Fruit fly (Drosophila melanogaster) whole organism, wandering third instar larva: ENCODE results near the gene CG6700.

Experiments
- Abd-B ChIP-seq: fragments of >200 bp; optimal IDR thresholded peaks from 2 replicates; lab custom pipeline; 2017; ENCODE audit warnings: missing biosample characterization, missing genetic modification characterization
- CG32264 ChIP-seq: fragments of 200-800 bp; sonication (Bioruptor generic); optimal IDR thresholded peaks from 2 replicates; lab custom pipeline; 2016; ENCODE audit warnings: missing biosample characterization, missing genetic modification characterization
- CG9705 ChIP-seq: fragments of 200-800 bp; sonication (Bioruptor generic); optimal IDR thresholded peaks from 2 replicates; lab custom pipeline; 2018; ENCODE audit warnings: missing biosample characterization, mild to moderate bottlenecking, missing genetic modification characterization
- CrebA ChIP-seq: fragments of 200-800 bp; sonication (Bioruptor generic); optimal IDR thresholded peaks from 2 replicates; lab custom pipeline; 2016; ENCODE audit warnings: missing biosample characterization, mild to moderate bottlenecking, missing genetic modification characterization, borderline replicate concordance
- Dfd ChIP-seq: fragments of >200 bp; optimal IDR thresholded peaks from 2 replicates; lab custom pipeline; 2017; ENCODE audit warnings: missing biosample characterization, missing genetic modification characterization
- Dif ChIP-seq: fragments of 200-275, 200-300 bp; sonication (Bioruptor generic); optimal IDR thresholded peaks from 2 replicates; lab custom pipeline; 2018; ENCODE audit warnings: missing biosample characterization, missing genetic modification characterization; ENCODE audit not compliant: partially characterized antibody
- GATAd ChIP-seq: sonication (Bioruptor generic); optimal IDR thresholded peaks from 2 replicates; lab custom pipeline; 2016; ENCODE audit warnings: missing biosample characterization, missing genetic modification characterization
- HLH106 ChIP-seq: fragments of 200-800 bp; optimal IDR thresholded peaks from 3 replicates; lab custom pipeline; 2019; ENCODE audit warnings: missing biosample characterization, mild to moderate bottlenecking, missing genetic modification characterization, moderate library complexity
- Hnf4 ChIP-seq: fragments of 200-800 bp; sonication (Bioruptor generic); optimal IDR thresholded peaks from 2 replicates; lab custom pipeline; 2016; ENCODE audit warnings: missing biosample characterization, mild to moderate bottlenecking, missing genetic modification characterization
- Hr78 ChIP-seq: fragments of >200 bp; optimal IDR thresholded peaks from 2 replicates; lab custom pipeline; 2017; ENCODE audit warnings: missing biosample characterization, missing genetic modification characterization
- Hr83 ChIP-seq: fragments of 200-300 bp; sonication (Bioruptor generic); optimal IDR thresholded peaks from 2 replicates; lab custom pipeline; 2016; ENCODE audit warnings: missing biosample characterization, mild to moderate bottlenecking, missing genetic modification characterization, moderate library complexity; ENCODE audit not compliant: poor library complexity, severe bottlenecking
- Jra ChIP-seq: sonication (Bioruptor generic); optimal IDR thresholded peaks from 2 replicates; lab custom pipeline; 2016; ENCODE audit warnings: missing biosample characterization, missing genetic modification characterization
- Mio ChIP-seq: sonication (Bioruptor generic); optimal IDR thresholded peaks from 2 replicates; lab custom pipeline; 2016; ENCODE audit warnings: missing biosample characterization, missing genetic modification characterization
- Myc ChIP-seq: fragments of >200 bp; optimal IDR thresholded peaks from 2 replicates; lab custom pipeline; 2017
- N ChIP-seq: fragments of >200 bp; optimal IDR thresholded peaks from 2 replicates; lab custom pipeline; 2018; ENCODE audit warnings: missing biosample characterization, missing external identifiers, missing genetic modification characterization
- OdsH ChIP-seq: fragments of 200-800 bp; sonication (Bioruptor generic); optimal IDR thresholded peaks from 2 replicates; lab custom pipeline; 2016; ENCODE audit warnings: missing biosample characterization, mild to moderate bottlenecking, missing genetic modification characterization
- Rel ChIP-seq, 2 experiments: fragments of 200-800 bp; sonication (Bioruptor generic) in 1 of 2; optimal IDR thresholded peaks; 2 replicates in 1 of 2; 3 replicates in 1 of 2; lab custom pipeline; 2016 to 2019; ENCODE audit warnings: mild to moderate bottlenecking in 2 of 2, missing biosample characterization in 2 of 2, missing genetic modification characterization in 2 of 2, moderate library complexity in 1 of 2
- Sp1 ChIP-seq: fragments of 200-800 bp; sonication (Bioruptor generic); optimal IDR thresholded peaks from 3 replicates; lab custom pipeline; 2019; ENCODE audit warnings: missing biosample characterization, mild to moderate bottlenecking, missing genetic modification characterization, moderate library complexity
- Vsx2 ChIP-seq: fragments of 200-300, 225-300 bp; sonication (Bioruptor generic); optimal IDR thresholded peaks from 2 replicates; lab custom pipeline; 2018; ENCODE audit warnings: missing biosample characterization, missing genetic modification characterization; ENCODE audit not compliant: partially characterized antibody
- br ChIP-seq: fragments of 200-800 bp; sonication (Bioruptor generic); optimal IDR thresholded peaks from 2 replicates; lab custom pipeline; 2016; ENCODE audit warnings: missing biosample characterization, missing genetic modification characterization
- brk ChIP-seq: fragments of 200-800 bp; sonication (Bioruptor generic); optimal IDR thresholded peaks from 2 replicates; lab custom pipeline; 2016; ENCODE audit warnings: missing biosample characterization, mild to moderate bottlenecking, missing genetic modification characterization
- dl ChIP-seq, 2 experiments: fragments of 175-275, 200-275 bp in 1 of 2; fragments of 200-275 bp in 1 of 2; sonication (Bioruptor generic); optimal IDR thresholded peaks; lab custom pipeline; 2018; ENCODE audit warnings: mild to moderate bottlenecking in 2 of 2, missing biosample characterization in 2 of 2, missing genetic modification characterization in 2 of 2, moderate library complexity in 2 of 2; ENCODE audit not compliant: partially characterized antibody in 2 of 2, insufficient read depth in 1 of 2
- dmrt93B ChIP-seq: fragments of 200-800 bp; sonication (Bioruptor generic); optimal IDR thresholded peaks from 2 replicates; lab custom pipeline; 2018; ENCODE audit warnings: missing biosample characterization, mild to moderate bottlenecking, missing genetic modification characterization
- dsf ChIP-seq: sonication (Bioruptor generic); optimal IDR thresholded peaks from 2 replicates; lab custom pipeline; 2016; ENCODE audit warnings: missing biosample characterization, missing genetic modification characterization, borderline replicate concordance
- ey ChIP-seq: fragments of 200-800 bp; sonication (Bioruptor generic); optimal IDR thresholded peaks from 2 replicates; lab custom pipeline; 2016; ENCODE audit warnings: missing biosample characterization, missing genetic modification characterization
- foxo ChIP-seq, 2 experiments: fragments of 200-800 bp; sonication (Bioruptor generic); optimal IDR thresholded peaks; 2 replicates in 1 of 2; 3 replicates in 1 of 2; lab custom pipeline; 2016 to 2017; ENCODE audit warnings: missing biosample characterization in 2 of 2, missing genetic modification characterization in 2 of 2
- fru ChIP-seq: fragments of 200-800 bp; sonication (Bioruptor generic); optimal IDR thresholded peaks from 3 replicates; lab custom pipeline; 2016; ENCODE audit warnings: missing biosample characterization, mild to moderate bottlenecking, missing genetic modification characterization
- h ChIP-seq: fragments of 200-800 bp; sonication (Bioruptor generic); optimal IDR thresholded peaks from 3 replicates; lab custom pipeline; 2016; ENCODE audit warnings: missing biosample characterization, mild to moderate bottlenecking, missing genetic modification characterization
- jim ChIP-seq: fragments of 175-275, 200-325 bp; sonication (Bioruptor generic); optimal IDR thresholded peaks from 2 replicates; lab custom pipeline; 2016; ENCODE audit warnings: missing biosample characterization, mild to moderate bottlenecking, missing genetic modification characterization
- lola ChIP-seq: fragments of >200 bp; optimal IDR thresholded peaks from 2 replicates; lab custom pipeline; 2017; ENCODE audit warnings: missing biosample characterization, missing genetic modification characterization
- pan ChIP-seq: fragments of >200 bp; optimal IDR thresholded peaks from 2 replicates; lab custom pipeline; 2017
- psq ChIP-seq: fragments of 200-800 bp; sonication (Bioruptor generic); optimal IDR thresholded peaks from 3 replicates; lab custom pipeline; 2017; ENCODE audit warnings: missing biosample characterization, mild to moderate bottlenecking, missing genetic modification characterization, moderate library complexity
- rgr ChIP-seq: fragments of 200-800 bp; sonication (Bioruptor generic); optimal IDR thresholded peaks from 3 replicates; lab custom pipeline; 2016; ENCODE audit warnings: missing biosample characterization, mild to moderate bottlenecking, missing genetic modification characterization
- sage ChIP-seq: fragments of 200-800 bp; sonication (Bioruptor generic); optimal IDR thresholded peaks from 2 replicates; lab custom pipeline; 2016; ENCODE audit warnings: missing biosample characterization, mild to moderate bottlenecking, missing genetic modification characterization
- sv ChIP-seq: fragments of 200-800 bp; sonication (Bioruptor generic); optimal IDR thresholded peaks from 3 replicates; lab custom pipeline; 2016; ENCODE audit warnings: missing biosample characterization, missing genetic modification characterization
- tai ChIP-seq: sonication (Bioruptor generic); optimal IDR thresholded peaks from 2 replicates; lab custom pipeline; 2016; ENCODE audit warnings: missing biosample characterization, missing genetic modification characterization
- usp ChIP-seq: fragments of >200 bp; optimal IDR thresholded peaks from 2 replicates; lab custom pipeline; 2017; ENCODE audit warnings: missing biosample characterization, missing genetic modification characterization
- woc ChIP-seq: sonication (Bioruptor generic); optimal IDR thresholded peaks from 2 replicates; lab custom pipeline; 2016; ENCODE audit warnings: missing biosample characterization, mild to moderate bottlenecking, missing genetic modification characterization

The CG6700 gene

dm6 chr2L:10851336-10851862, 9.0 kb upstream of the CG6700 start:
- no peak for TF ChIP-seq sv (GFP tag; lab: Kevin White, UChicago)
- TF ChIP-seq Hr83 (GFP tag; lab: Kevin White, UChicago) = no peak
- TF ChIP-seq Rel (GFP tag; optimal IDR thresholded peaks at IDR 0.05; lab: Kevin White, UChicago) = no peak
- TF ChIP-seq Rel (tag; optimal IDR thresholded peaks at IDR 0.05; lab: Kevin White, UChicago) = no peak
- TF ChIP-seq Jra = no peak
- no peak for TF ChIP-seq tai (GFP tag; lab: Kevin White, UChicago)
- no peak for TF ChIP-seq Dif (GFP tag; lab: Kevin White, UChicago)
- no peak for TF ChIP-seq CG32264
- TF ChIP-seq HLH106 (tag; lab: Kevin White, UChicago) = no peak
- no peak for TF ChIP-seq Mio (GFP tag; lab: Kevin White, UChicago)
- TF ChIP-seq lola (GFP tag; lab: Kevin White, UChicago) = no peak
- no peak for TF ChIP-seq sage (GFP tag; lab: Kevin White, UChicago)
- no peak for TF ChIP-seq dsf (GFP tag; lab: Kevin White, UChicago)
- no peak for TF ChIP-seq Myc (lab: Kevin White, UChicago)
- no peak for TF ChIP-seq psq (GFP tag; lab: Kevin White, UChicago)
- TF ChIP-seq CrebA (GFP tag; lab: Kevin White, UChicago) = no peak
- TF ChIP-seq h (GFP tag; lab: Kevin White, UChicago) = no peak
- TF ChIP-seq woc (GFP tag; lab: Kevin White, UChicago) = no peak
- TF ChIP-seq GATAd (GFP tag; lab: Kevin White, UChicago) = no peak
- no peak for TF ChIP-seq ey (GFP tag; lab: Kevin White, UChicago)
- TF ChIP-seq CG9705 = no peak
- TF ChIP-seq, all 38 proteins: peak for 0

- TF ChIP-seq usp (GFP tag; lab: Kevin White, UChicago) (no peak), lola (GFP tag; lab: Kevin White, UChicago) (no peak), h (GFP tag; lab: Kevin White, UChicago) (peak; percentile 27), dsf (GFP tag; lab: Kevin White, UChicago) (no peak), brk (GFP tag; lab: Kevin White, UChicago) (no peak), sv (GFP tag; lab: Kevin White, UChicago) (no peak), Vsx2 (GFP tag; lab: Kevin White, UChicago) (peak; percentile 26), dmrt93B (GFP tag; lab: Kevin White, UChicago) (no peak), jim (no peak), br (GFP tag; lab: Kevin White, UChicago) (peak; percentile 13), Hr78 (GFP tag; lab: Kevin White, UChicago) (no peak), rgr (peak; percentile 8), CrebA (GFP tag; lab: Kevin White, UChicago) (no peak), OdsH (GFP tag; lab: Kevin White, UChicago) (no peak), Rel (GFP tag; optimal IDR thresholded peaks at IDR 0.05; lab: Kevin White, UChicago) (no peak), Rel (tag; optimal IDR thresholded peaks at IDR 0.05; lab: Kevin White, UChicago) (peak; percentile 52), Mio (GFP tag; lab: Kevin White, UChicago) (no peak), tai (GFP tag; lab: Kevin White, UChicago) (no peak), Hnf4 (GFP tag; lab: Kevin White, UChicago) (no peak), sage (GFP tag; lab: Kevin White, UChicago) (no peak), woc (GFP tag; lab: Kevin White, UChicago) (no peak), GATAd (GFP tag; lab: Kevin White, UChicago) (no peak), foxo (GFP tag; optimal IDR thresholded peaks at IDR 0.05; lab: Kevin White, UChicago) (peak in 1 of 2 experiments; percentile 39), psq (GFP tag; lab: Kevin White, UChicago) (peak; percentile 78), N (GFP tag; lab: Kevin White, UChicago) (no peak), ey (GFP tag; lab: Kevin White, UChicago) (no peak), Hr83 (GFP tag; lab: Kevin White, UChicago) (no peak), Abd-B (GFP tag; lab: Kevin White, UChicago) (no peak), fru (peak; percentile 18), Dfd (GFP tag; lab: Kevin White, UChicago) (no peak), Dif (GFP tag; lab: Kevin White, UChicago) (no peak), HLH106 (tag; lab: Kevin White, UChicago) (no peak), Myc (lab: Kevin White, UChicago) (peak; percentile 3), CG32264 (no peak), Jra (peak; percentile 25), dl (GFP tag; optimal IDR thresholded peaks at IDR 0.05; lab: Kevin White, UChicago; ENCODE audit: insufficient read depth in 1 of 2, partially characterized antibody in 2 of 2) (no peak), CG9705 (no peak), pan (no peak), Sp1 (GFP tag; lab: Kevin White, UChicago) (peak; percentile 34)
Measured at dm6 chr2L:10850320-10850990, 8.1 kb upstream of the CG6700 start, which contains the start of gene porin. porin (minus strand) TSS chr2L:10850848.
